Fruit fly (Drosophila melanogaster): ENCODE data around the gene AP-1sigma.

Gene AP-1sigma

dm6 chr3R:24008887-24009286, 50.4 kb downstream of the AP-1sigma start:
- TF ChIP-seq Met (GFP tag; optimal IDR thresholded peaks at IDR 0.05) (no peak), CG8319 (GFP tag; optimal IDR thresholded peaks at IDR 0.05) (no peak), CG11762 (GFP tag; optimal IDR thresholded peaks at IDR 0.05; ENCODE audit: insufficient read depth) (no peak), spab (GFP tag; optimal IDR thresholded peaks at IDR 0.05) (no peak), CG3032 (tag; optimal IDR thresholded peaks at IDR 0.05) (no peak), esn (GFP tag; optimal IDR thresholded peaks at IDR 0.05) (no peak), achi (GFP tag; optimal IDR thresholded peaks at IDR 0.05) (no peak), fd85E (GFP tag; optimal IDR thresholded peaks at IDR 0.05) (no peak), pdm3 (GFP tag; optimal IDR thresholded peaks at IDR 0.05) (no peak), CG6163 (GFP tag; IDR thresholded peaks at IDR 0.05) (no peak), CG6808 (GFP tag; optimal IDR thresholded peaks at IDR 0.05) (no peak), net (GFP tag; optimal IDR thresholded peaks at IDR 0.05) (no peak), Sox15 (GFP tag; optimal IDR thresholded peaks at IDR 0.05) (no peak)

- TF ChIP-seq Hr38 (GFP tag; optimal IDR thresholded peaks at IDR 0.05), result no peak
- no peak for TF ChIP-seq Eip75B (GFP tag; optimal IDR thresholded peaks at IDR 0.05)
- TF ChIP-seq ss (GFP tag; optimal IDR thresholded peaks at IDR 0.05), result no peak
- peak; percentile 48 for TF ChIP-seq Sox102F (GFP tag; optimal IDR thresholded peaks at IDR 0.05)
- TF ChIP-seq CG34406 (GFP tag; optimal IDR thresholded peaks at IDR 0.05), result peak; percentile 56
- TF ChIP-seq svp (GFP tag), result peak; percentile 73
- no peak; the same call in 1 of the 2 replicates for TF ChIP-seq CG11294 (GFP tag; IDR thresholded peaks at IDR 0.05)
- TF ChIP-seq eg (GFP tag; IDR thresholded peaks at IDR 0.05), result peak; percentile 80
- TF ChIP-seq fkh (GFP tag; optimal IDR thresholded peaks at IDR 0.05), result no peak
- peak; percentile 26 for TF ChIP-seq Ets96B (tag; optimal IDR thresholded peaks at IDR 0.05)
- TF ChIP-seq CG8319 (GFP tag; optimal IDR thresholded peaks at IDR 0.05), result no peak
- TF ChIP-seq CG3919 (GFP tag; optimal IDR thresholded peaks at IDR 0.05), result peak; percentile 49
- peak; percentile 53 for TF ChIP-seq Hr39 (GFP tag; optimal IDR thresholded peaks at IDR 0.05)
- TF ChIP-seq Sox14 (GFP tag; optimal IDR thresholded peaks at IDR 0.05), result peak; percentile 25
- peak; percentile 75 for TF ChIP-seq CG8119 (GFP tag; IDR thresholded peaks at IDR 0.05)
- TF ChIP-seq CG15336 (GFP tag; IDR thresholded peaks at IDR 0.05), result peak; percentile 55
- TF ChIP-seq Hr4 (GFP tag; optimal IDR thresholded peaks at IDR 0.05), result peak; percentile 59
- no peak for TF ChIP-seq CG1621 (tag; optimal IDR thresholded peaks at IDR 0.05)
- TF ChIP-seq Eip93F (GFP tag; optimal IDR thresholded peaks at IDR 0.05), result no peak
- no peak for TF ChIP-seq salr (GFP tag; optimal IDR thresholded peaks at IDR 0.05)
- peak; percentile 62 for TF ChIP-seq CG6276 (GFP tag; optimal IDR thresholded peaks at IDR 0.05)
- TF ChIP-seq Sox15 (GFP tag; optimal IDR thresholded peaks at IDR 0.05), result no peak
- no peak for TF ChIP-seq fd85E (GFP tag; optimal IDR thresholded peaks at IDR 0.05)
- peak; percentile 32 for TF ChIP-seq net (GFP tag; optimal IDR thresholded peaks at IDR 0.05)
- no peak for TF ChIP-seq spab (GFP tag; optimal IDR thresholded peaks at IDR 0.05)
- TF ChIP-seq CG31627 (GFP tag; optimal IDR thresholded peaks at IDR 0.05), result peak; percentile 42
- TF ChIP-seq Lpt (GFP tag; optimal IDR thresholded peaks at IDR 0.05), result peak; percentile 26
- peak; percentile 5 for TF ChIP-seq CG10669 (GFP tag; optimal IDR thresholded peaks at IDR 0.05)
- TF ChIP-seq CG11762 (GFP tag; optimal IDR thresholded peaks at IDR 0.05; ENCODE audit: insufficient read depth), result no peak
- peak; percentile 23 for TF ChIP-seq CG8632 (GFP tag; optimal IDR thresholded peaks at IDR 0.05)
- TF ChIP-seq CG6792 (GFP tag; optimal IDR thresholded peaks at IDR 0.05), result peak; percentile 18
- peak; percentile 25 for TF ChIP-seq CG7368 (GFP tag; optimal IDR thresholded peaks at IDR 0.05)
- TF ChIP-seq acj6 (GFP tag; optimal IDR thresholded peaks at IDR 0.05), result peak; percentile 48
- TF ChIP-seq fd59A (GFP tag; optimal IDR thresholded peaks at IDR 0.05), result no peak
- TF ChIP-seq Blimp-1 (GFP tag; optimal IDR thresholded peaks at IDR 0.05), result no peak
- TF ChIP-seq esn (GFP tag; optimal IDR thresholded peaks at IDR 0.05), result peak; percentile 33
- no peak for TF ChIP-seq dac (GFP tag; optimal IDR thresholded peaks at IDR 0.05)
- no peak for TF ChIP-seq Ets21C (GFP tag; optimal IDR thresholded peaks at IDR 0.05)
- TF ChIP-seq lz (GFP tag; optimal IDR thresholded peaks at IDR 0.05), result peak; percentile 48
- TF ChIP-seq CG16779 (tag; optimal IDR thresholded peaks at IDR 0.05), result peak; percentile 2
- TF ChIP-seq topi (GFP tag; optimal IDR thresholded peaks at IDR 0.05), result peak; percentile 42
- no peak for TF ChIP-seq vri (GFP tag; optimal IDR thresholded peaks at IDR 0.05)
- TF ChIP-seq Met (GFP tag; optimal IDR thresholded peaks at IDR 0.05), result peak; percentile 34
- peak; percentile 44 for TF ChIP-seq achi (GFP tag; optimal IDR thresholded peaks at IDR 0.05)
- TF ChIP-seq pdm3 (GFP tag; optimal IDR thresholded peaks at IDR 0.05), result peak; percentile 30
These were observed 52.3 kb downstream of the AP-1sigma start for dm6 chr3R:24010637-24011214.

Measured in whole organism, prepupa.